Fruit fly (Drosophila melanogaster) whole organism, embryonic: Measurements from ENCODE around the gene gammaCOP.
A peak's percentile ranks its signal among the peaks of the same experiment; 100 is the strongest.

ENCODE experiments used
- Bteb2 ChIP-seq: fragments of 200-800 bp; sonication (Bioruptor generic); optimal IDR thresholded peaks from 2 replicates; lab custom pipeline; 2016; ENCODE audit warnings: missing biosample characterization, missing genetic modification characterization
- CG10462 ChIP-seq: fragments of 200-800 bp; sonication (Bioruptor generic); optimal IDR thresholded peaks from 2 replicates; lab custom pipeline; 2016; ENCODE audit warnings: missing biosample characterization, missing genetic modification characterization
- CG12236 ChIP-seq: fragments of 200-800 bp; sonication (Bioruptor generic); optimal IDR thresholded peaks from 2 replicates; lab custom pipeline; 2016; ENCODE audit warnings: missing biosample characterization, missing genetic modification characterization
- CG12744 ChIP-seq: fragments of 200-800 bp; sonication (Bioruptor generic); optimal IDR thresholded peaks from 2 replicates; lab custom pipeline; 2016; ENCODE audit warnings: missing biosample characterization, missing genetic modification characterization
- CG14050 ChIP-seq: fragments of 200-800 bp; sonication (Bioruptor generic); IDR thresholded peaks from 3 replicates; pipeline ENCODE4 v1.3.6; 2022; ENCODE audit warnings: missing biosample characterization, missing genetic modification characterization
- CG14860 ChIP-seq: fragments of 200-800 bp; sonication (Bioruptor generic); IDR thresholded peaks from 3 replicates; pipeline ENCODE4 v1.3.6; 2022; ENCODE audit warnings: missing biosample characterization, missing genetic modification characterization; ENCODE audit not compliant: partially characterized antibody
- CG17361 ChIP-seq: fragments of 200-800 bp; sonication (Bioruptor generic); IDR thresholded peaks from 3 replicates; pipeline ENCODE4 v1.3.6; 2022; ENCODE audit warnings: missing biosample characterization, missing genetic modification characterization
- CG18599 ChIP-seq: fragments of 200-800 bp; sonication (Bioruptor generic); optimal IDR thresholded peaks from 3 replicates; lab custom pipeline; 2017; ENCODE audit warnings: missing biosample characterization, missing genetic modification characterization, mild to moderate bottlenecking, moderate library complexity, missing genetic modification reagents
- CG2116 ChIP-seq: fragments of 200-800 bp; sonication (Bioruptor generic); optimal IDR thresholded peaks from 3 replicates; lab custom pipeline; 2018; ENCODE audit warnings: missing biosample characterization, mild to moderate bottlenecking, missing genetic modification characterization
- CG2199 ChIP-seq: fragments of 200-800 bp; sonication (Bioruptor generic); IDR thresholded peaks from 3 replicates; pipeline ENCODE4 v1.3.6; 2022; ENCODE audit warnings: missing biosample characterization, missing genetic modification characterization
- CG2889 ChIP-seq: fragments of 200-800 bp; sonication (Bioruptor generic); IDR thresholded peaks from 3 replicates; pipeline ENCODE4 v1.3.6; 2022; ENCODE audit warnings: missing biosample characterization, missing genetic modification characterization
- CG32767 ChIP-seq: fragments of 200-800 bp; sonication (Bioruptor generic); IDR thresholded peaks from 2 replicates; pipeline ENCODE4 v1.3.6; 2022; ENCODE audit warnings: missing biosample characterization, missing genetic modification characterization
- CG33213 ChIP-seq: fragments of 200-800 bp; sonication (Bioruptor generic); optimal IDR thresholded peaks from 3 replicates; lab custom pipeline; 2016; ENCODE audit warnings: missing biosample characterization, missing genetic modification characterization
- CG3847 ChIP-seq: fragments of 200-800 bp; sonication (Bioruptor generic); IDR thresholded peaks from 2 replicates; pipeline ENCODE4 v1.3.6; 2022; ENCODE audit warnings: missing biosample characterization, missing genetic modification characterization
- CG3995 ChIP-seq: fragments of 200-800 bp; sonication (Bioruptor generic); optimal IDR thresholded peaks from 3 replicates; lab custom pipeline; 2016; ENCODE audit warnings: missing biosample characterization, missing genetic modification characterization
- CG42726 ChIP-seq: fragments of 200-800 bp; sonication (Bioruptor generic); IDR thresholded peaks from 2 replicates; pipeline ENCODE4 v1.3.6; 2022; ENCODE audit warnings: missing biosample characterization, missing genetic modification characterization; ENCODE audit not compliant: partially characterized antibody
- CG4328 ChIP-seq: fragments of 200-800 bp; sonication (Bioruptor generic); optimal IDR thresholded peaks from 3 replicates; lab custom pipeline; 2017; ENCODE audit warnings: missing biosample characterization, missing genetic modification reagents, missing genetic modification characterization
- CG4707 ChIP-seq: fragments of 200-800 bp; sonication (Bioruptor generic); optimal IDR thresholded peaks from 2 replicates; lab custom pipeline; 2018; ENCODE audit warnings: missing biosample characterization, mild to moderate bottlenecking, missing genetic modification characterization, moderate library complexity
- CG8290 ChIP-seq, 3 experiments: fragments of 200-800 bp; sonication (Bioruptor generic); optimal IDR thresholded peaks; 2 replicates each; lab custom pipeline; 2016 to 2019; ENCODE audit warnings: missing biosample characterization in 3 of 3, missing genetic modification characterization in 3 of 3, mild to moderate bottlenecking in 2 of 3, moderate library complexity in 1 of 3
- CG8388 ChIP-seq: fragments of 200-800 bp; sonication (Bioruptor generic); optimal IDR thresholded peaks from 2 replicates; lab custom pipeline; 2019; ENCODE audit warnings: missing biosample characterization, mild to moderate bottlenecking, missing genetic modification characterization, moderate library complexity
- D19B ChIP-seq: fragments of 200-800 bp; sonication (Bioruptor generic); optimal IDR thresholded peaks from 2 replicates; lab custom pipeline; 2017; ENCODE audit warnings: missing biosample characterization, mild to moderate bottlenecking, missing genetic modification characterization
- Dad ChIP-seq: fragments of 200-800 bp; sonication (Bioruptor generic); optimal IDR thresholded peaks from 3 replicates; lab custom pipeline; 2016; ENCODE audit warnings: missing biosample characterization, missing genetic modification characterization
- Dek ChIP-seq: fragments of 200-800 bp; sonication (Bioruptor generic); optimal IDR thresholded peaks from 3 replicates; lab custom pipeline; 2019; ENCODE audit warnings: missing biosample characterization, mild to moderate bottlenecking, missing genetic modification characterization, moderate library complexity
- Dip3 ChIP-seq: fragments of 200-800 bp; sonication (Bioruptor generic); optimal IDR thresholded peaks from 3 replicates; lab custom pipeline; 2016; ENCODE audit warnings: missing biosample characterization, missing genetic modification characterization
- HHEX ChIP-seq: fragments of 200-800 bp; sonication (Bioruptor generic); optimal IDR thresholded peaks from 3 replicates; lab custom pipeline; 2017; ENCODE audit warnings: missing biosample characterization, mild to moderate bottlenecking, missing genetic modification characterization, missing genetic modification reagents
- Lim3 ChIP-seq: fragments of 200-800 bp; sonication (Bioruptor generic); IDR thresholded peaks from 2 replicates; pipeline ENCODE4 v1.3.6; 2022; ENCODE audit warnings: missing biosample characterization, missing genetic modification characterization
- MBD-R2 ChIP-seq: fragments of 200-800 bp; sonication (Bioruptor generic); IDR thresholded peaks from 2 replicates; pipeline ENCODE4 v1.3.6; 2022; ENCODE audit warnings: missing biosample characterization, missing genetic modification characterization
- Six4 ChIP-seq: fragments of 200-800 bp; sonication (Bioruptor generic); optimal IDR thresholded peaks from 2 replicates; lab custom pipeline; 2016; ENCODE audit warnings: missing biosample characterization, missing genetic modification characterization
- Vsx1 ChIP-seq: fragments of 200-800 bp; sonication (Bioruptor generic); optimal IDR thresholded peaks from 2 replicates; lab custom pipeline; 2017; ENCODE audit warnings: missing biosample characterization, mild to moderate bottlenecking, missing genetic modification characterization, missing genetic modification reagents
- Xrp1 ChIP-seq: fragments of 200-800 bp; sonication (Bioruptor generic); IDR thresholded peaks from 2 replicates; pipeline ENCODE4 v1.3.6; 2022; ENCODE audit warnings: missing biosample characterization, missing genetic modification characterization
- ara ChIP-seq: fragments of 200-800 bp; sonication (Bioruptor generic); IDR thresholded peaks from 2 replicates; pipeline ENCODE4 v1.3.6; 2022; ENCODE audit warnings: missing biosample characterization, missing genetic modification characterization
- bsh ChIP-seq, 2 experiments: fragments of 200-800 bp; sonication (Bioruptor generic); optimal IDR thresholded peaks; 2 replicates each; lab custom pipeline; 2017 to 2018; ENCODE audit warnings: mild to moderate bottlenecking in 2 of 2, missing biosample characterization in 2 of 2, missing genetic modification characterization in 2 of 2, moderate library complexity in 1 of 2
- cas ChIP-seq: fragments of 200-800 bp; sonication (Bioruptor generic); IDR thresholded peaks from 2 replicates; pipeline ENCODE4 v1.3.6; 2022; ENCODE audit warnings: missing biosample characterization, missing genetic modification characterization
- caup ChIP-seq: fragments of 200-800 bp; sonication (Bioruptor generic); optimal IDR thresholded peaks from 3 replicates; lab custom pipeline; 2017; ENCODE audit warnings: missing biosample characterization, mild to moderate bottlenecking, missing genetic modification characterization, moderate library complexity; ENCODE audit not compliant: severe bottlenecking
- cg ChIP-seq: fragments of 200-800 bp; sonication (Bioruptor generic); optimal IDR thresholded peaks from 3 replicates; lab custom pipeline; 2019; ENCODE audit warnings: missing biosample characterization, mild to moderate bottlenecking, missing genetic modification characterization, moderate library complexity
- chif ChIP-seq, 2 experiments: fragments of 200-800 bp; sonication (Bioruptor generic); optimal IDR thresholded peaks; 3 replicates each; lab custom pipeline; 2016; ENCODE audit warnings: missing biosample characterization in 2 of 2, missing genetic modification characterization in 2 of 2
- chm ChIP-seq: fragments of 200-800 bp; sonication (Bioruptor generic); IDR thresholded peaks from 2 replicates; pipeline ENCODE4 v1.3.6; 2022; ENCODE audit warnings: missing biosample characterization, missing genetic modification characterization
- eve ChIP-seq, 2 experiments: fragments of >200 bp; optimal IDR thresholded peaks; 2 replicates each; lab custom pipeline; 2017; ENCODE audit warnings: missing biosample characterization in 2 of 2, missing genetic modification characterization in 2 of 2
- gcm2 ChIP-seq: fragments of 200-800 bp; sonication (Bioruptor generic); optimal IDR thresholded peaks from 2 replicates; lab custom pipeline; 2016; ENCODE audit warnings: missing biosample characterization, missing genetic modification characterization
- gfzf ChIP-seq: fragments of 200-800 bp; sonication (Bioruptor generic); optimal IDR thresholded peaks from 2 replicates; lab custom pipeline; 2016; ENCODE audit warnings: missing biosample characterization, mild to moderate bottlenecking, missing genetic modification characterization, moderate library complexity
- ham ChIP-seq: fragments of 200-800 bp; sonication (Bioruptor generic); IDR thresholded peaks from 2 replicates; pipeline ENCODE4 v1.3.6; 2022; ENCODE audit warnings: missing biosample characterization, missing genetic modification characterization
- jigr1 ChIP-seq: fragments of 200-800 bp; sonication (Bioruptor generic); IDR thresholded peaks from 3 replicates; pipeline ENCODE4 v1.3.6; 2022; ENCODE audit warnings: missing biosample characterization, missing genetic modification characterization
- jing ChIP-seq: fragments of 200-800 bp; sonication (Bioruptor generic); optimal IDR thresholded peaks from 2 replicates; lab custom pipeline; 2018; ENCODE audit warnings: missing biosample characterization, mild to moderate bottlenecking, missing genetic modification characterization
- kah ChIP-seq: fragments of 200-800 bp; sonication (Bioruptor generic); optimal IDR thresholded peaks from 2 replicates; lab custom pipeline; 2018; ENCODE audit warnings: missing biosample characterization, mild to moderate bottlenecking, missing genetic modification characterization
- phol ChIP-seq: fragments of 200-800 bp; sonication (Bioruptor generic); optimal IDR thresholded peaks from 3 replicates; lab custom pipeline; 2018; ENCODE audit warnings: missing biosample characterization, mild to moderate bottlenecking, missing genetic modification characterization, moderate library complexity
- repo ChIP-seq: fragments of 200-800 bp; sonication (Bioruptor generic); optimal IDR thresholded peaks from 2 replicates; lab custom pipeline; 2016; ENCODE audit warnings: missing biosample characterization, missing genetic modification characterization
- salm ChIP-seq: fragments of 200-800 bp; sonication (Bioruptor generic); optimal IDR thresholded peaks from 2 replicates; lab custom pipeline; 2018; ENCODE audit warnings: missing biosample characterization, mild to moderate bottlenecking, missing genetic modification characterization
- sob ChIP-seq: fragments of 200-800 bp; sonication (Bioruptor generic); IDR thresholded peaks from 2 replicates; pipeline ENCODE4 v1.3.6; 2022; ENCODE audit warnings: missing biosample characterization, missing genetic modification characterization
- wor ChIP-seq: fragments of 200-800 bp; sonication (Bioruptor generic); IDR thresholded peaks from 2 replicates; pipeline ENCODE4 v1.3.6; 2022; ENCODE audit warnings: missing biosample characterization, missing genetic modification characterization

gammaCOP gene

DNA sequence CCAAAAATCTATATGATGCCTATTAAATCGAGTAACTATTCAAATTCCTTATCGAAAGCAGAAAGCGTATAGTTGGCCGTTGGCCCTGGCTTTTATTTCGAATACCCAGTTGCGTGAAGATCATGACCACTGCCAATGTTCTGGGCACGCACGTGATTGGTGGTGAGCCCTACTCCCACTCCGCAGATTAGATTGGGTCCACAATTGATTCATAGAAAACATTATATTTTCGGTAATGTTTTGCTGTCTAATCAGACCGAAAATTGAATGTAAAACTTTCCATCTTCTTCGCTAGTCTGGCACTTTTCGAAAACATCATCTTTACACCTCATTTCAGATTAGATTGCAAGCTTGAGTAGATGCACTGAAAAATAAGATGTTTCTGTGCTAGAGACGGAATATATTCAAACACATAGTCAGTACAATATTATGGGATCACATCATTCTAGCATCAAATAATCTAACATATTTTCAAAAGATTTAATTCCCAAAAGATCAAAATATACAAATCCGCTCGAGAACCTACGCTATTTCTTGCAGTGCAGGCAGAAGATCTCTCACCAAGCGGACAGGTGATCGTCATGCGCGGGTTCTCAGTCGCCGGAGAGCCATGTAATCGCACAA is 20.4 kb downstream of the gammaCOP start, which contains the start of gene CG1774 (continued):
- TF ChIP-seq CG2116 (GFP tag; lab: Kevin White, UChicago) (peak; percentile 18), CG4328 (GFP tag; lab: Kevin White, UChicago) (no peak), CG18599 (GFP tag; lab: Kevin White, UChicago) (peak; percentile 95), Dad (peak; percentile 44), CG2199 (GFP tag; lab: Robert Waterston, UW) (no peak; the same call in 2 of the 3 replicates), MBD-R2 (peak; percentile 56; the same call in 1 of the 2 replicates), jigr1 (0 out of 3 replicates have a peak, but pooled peaks have one; percentile 24), CG2889 (GFP tag; lab: Robert Waterston, UW) (peak; percentile 56; the same call in 1 of the 3 replicates), chm (GFP tag; lab: Robert Waterston, UW) (peak; percentile 39; the same call in 1 of the 2 replicates), ham (GFP tag; lab: Robert Waterston, UW) (0 out of 2 replicates have a peak, but pooled peaks have one; percentile 48), CG10462 (peak; percentile 25), cas (GFP tag; lab: Robert Waterston, UW) (peak; percentile 34; the same call in 1 of the 2 replicates), CG32767 (peak; percentile 35; the same call in 1 of the 2 replicates), CG14050 (GFP tag; lab: Robert Waterston, UW) (peak; percentile 45; the same call in 2 of the 3 replicates), Bteb2 (GFP tag; lab: Kevin White, UChicago) (peak; percentile 84), HHEX (GFP tag; lab: Kevin White, UChicago) (peak; percentile 81), eve (GFP tag; optimal IDR thresholded peaks at IDR 0.05; lab: Kevin White, UChicago) (no peak), CG3995 (GFP tag; lab: Kevin White, UChicago) (peak; percentile 52), repo (GFP tag; lab: Kevin White, UChicago) (peak; percentile 55), Lim3 (GFP tag; lab: Robert Waterston, UW) (no peak), cg (no peak), CG17361 (GFP tag; lab: Robert Waterston, UW) (peak; percentile 78), wor (GFP tag; lab: Robert Waterston, UW) (0 out of 2 replicates have a peak, but pooled peaks have one; percentile 37), salm (tag; lab: Kevin White, UChicago) (peak; percentile 47), ara (peak; percentile 21; the same call in 1 of the 2 replicates), Vsx1 (GFP tag; lab: Kevin White, UChicago) (peak; percentile 51), Six4 (GFP tag; lab: Kevin White, UChicago) (peak; percentile 37), caup (GFP tag; lab: Kevin White, UChicago) (peak; percentile 90), Dip3 (GFP tag; lab: Kevin White, UChicago) (peak; percentile 89), Xrp1 (GFP tag; lab: Robert Waterston, UW) (peak; percentile 74), Dek (tag; lab: Kevin White, UChicago) (peak; percentile 74), CG12744 (peak; percentile 79), CG42726 (GFP tag; lab: Robert Waterston, UW) (no peak), gfzf (GFP tag; lab: Kevin White, UChicago) (no peak), sob (GFP tag; lab: Robert Waterston, UW) (peak; percentile 82), kah (GFP tag; lab: Kevin White, UChicago) (no peak), CG33213 (GFP tag; lab: Kevin White, UChicago) (peak; percentile 66), CG8290 (GFP tag; optimal IDR thresholded peaks at IDR 0.05; lab: Kevin White, UChicago) (no peak), CG8290 (tag; optimal IDR thresholded peaks at IDR 0.05; lab: Kevin White, UChicago) (peak in 1 of 2 experiments; percentile 94), chif (GFP tag; optimal IDR thresholded peaks at IDR 0.05; lab: Kevin White, UChicago) (peak; percentile 62 to 74), CG12236 (GFP tag; lab: Kevin White, UChicago) (peak; percentile 39), phol (tag; lab: Kevin White, UChicago) (peak; percentile 67), CG14860 (no peak), CG4707 (GFP tag; lab: Kevin White, UChicago) (no peak), gcm2 (GFP tag; lab: Kevin White, UChicago) (peak; percentile 1), bsh (GFP tag; optimal IDR thresholded peaks at IDR 0.05; lab: Kevin White, UChicago) (peak in 1 of 2 experiments; percentile 75), jing (GFP tag; lab: Kevin White, UChicago) (no peak), D19B (GFP tag; lab: Kevin White, UChicago) (peak; percentile 67), CG8388 (GFP tag; lab: Kevin White, UChicago) (peak; percentile 53), CG3847 (peak; percentile 69)
